Worm (Caenorhabditis elegans): ENCODE data around the gene B0034.4.
"Not testable (repeated sequence)": the region's sequence is repeated elsewhere in the genome, so short reads cannot be mapped to it uniquely, and the experiment has no call there.

Gene B0034.4

DNA sequence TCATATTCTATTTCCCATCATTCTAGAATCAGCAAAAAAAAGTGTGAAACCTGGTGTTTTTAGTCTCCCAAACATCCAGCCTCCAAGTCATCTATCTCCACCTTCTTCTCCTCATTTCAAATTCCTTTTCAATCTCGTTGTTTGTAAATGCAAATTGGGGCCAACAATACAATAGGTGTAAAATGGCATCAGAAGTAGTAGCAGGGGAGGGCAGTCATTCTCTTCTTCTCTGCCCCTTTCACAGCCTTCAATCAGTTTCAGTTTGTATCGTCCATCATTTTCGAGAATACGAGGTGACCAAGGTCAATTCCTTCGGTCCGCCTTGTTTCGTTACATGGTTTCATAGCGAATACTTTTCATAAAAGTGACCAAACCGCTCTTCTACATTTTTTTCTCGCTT lies at the start of gene B0034.4:
Gene B0034.4, minus strand, starts transcription at position 229 of the 400 bp plus-strand sequence.
- TF ChIP-seq lin-14 (GFP tag; optimal IDR thresholded peaks at IDR 0.05) = peak; percentile 14
- TF ChIP-seq nhr-76 (tag; optimal IDR thresholded peaks at IDR 0.05) = no peak

DNA sequence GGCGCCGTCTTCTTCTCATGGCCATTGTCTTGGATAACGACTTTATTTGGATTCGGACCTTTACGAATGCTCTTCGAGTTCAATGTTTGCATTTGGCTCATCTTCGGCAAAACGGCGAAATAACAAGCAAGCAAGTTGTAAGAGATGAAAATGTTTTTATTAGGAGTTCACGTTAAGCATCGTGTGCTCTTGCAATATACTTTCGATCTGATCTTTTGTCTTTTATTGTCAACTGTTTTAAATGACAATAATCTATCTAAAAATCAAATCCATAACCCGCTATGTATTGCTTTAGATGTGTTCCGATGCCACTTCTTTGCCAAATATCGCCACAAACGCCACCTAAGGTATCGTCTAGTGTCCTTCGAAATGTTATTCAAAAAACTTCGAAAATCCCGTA lies 47.1 kb upstream of the B0034.4 start, which contains the start of gene ZK84.5:
Gene ZK84.5, minus strand, starts transcription at position 101 of the 400 bp plus-strand sequence.
- no peak for TF ChIP-seq ceh-8 (GFP tag; optimal IDR thresholded peaks at IDR 0.05)
- TF ChIP-seq skn-1 (tag; optimal IDR thresholded peaks at IDR 0.05) = no peak
- no peak for TF ChIP-seq nhr-28 (tag; optimal IDR thresholded peaks at IDR 0.05)
- no peak for TF ChIP-seq pqm-1 (tag; optimal IDR thresholded peaks at IDR 0.05)
- TF ChIP-seq sptf-1 (tag; optimal IDR thresholded peaks at IDR 0.05) = no peak
- no peak for TF ChIP-seq hlh-4 (tag; optimal IDR thresholded peaks at IDR 0.05)
- TF ChIP-seq dsc-1 (tag; optimal IDR thresholded peaks at IDR 0.05) = no peak

DNA sequence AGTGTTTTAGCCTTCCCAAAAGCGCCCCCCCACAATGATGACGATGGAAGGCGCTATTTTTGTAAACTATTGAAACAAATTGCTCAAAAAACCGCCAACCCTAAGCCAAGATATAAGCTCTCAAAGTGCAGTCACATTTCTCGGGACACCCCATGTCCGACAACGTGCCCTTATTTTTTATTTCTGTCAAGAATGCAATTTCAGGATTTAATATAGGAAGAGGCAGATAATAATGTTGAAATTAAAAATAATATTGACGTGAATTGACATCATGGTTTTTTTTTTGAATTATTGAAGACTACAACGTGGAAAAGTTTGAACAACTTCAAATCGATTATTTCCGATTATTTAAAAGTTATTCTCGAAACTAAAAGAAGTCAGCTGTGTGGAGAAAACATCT lies 44.7 kb upstream of the B0034.4 start, which contains the start of gene ZK84.2:
Gene ZK84.2, plus strand, starts transcription at position 301 of the 400 bp plus-strand sequence.
- not testable (repeated sequence) for TF ChIP-seq pag-3 (tag; optimal IDR thresholded peaks at IDR 0.05; ENCODE audit: borderline replicate concordance, insufficient read depth); snpc-4 (tag; optimal IDR thresholded peaks at IDR 0.05); lin-39 (tag; optimal IDR thresholded peaks at IDR 0.05)

DNA sequence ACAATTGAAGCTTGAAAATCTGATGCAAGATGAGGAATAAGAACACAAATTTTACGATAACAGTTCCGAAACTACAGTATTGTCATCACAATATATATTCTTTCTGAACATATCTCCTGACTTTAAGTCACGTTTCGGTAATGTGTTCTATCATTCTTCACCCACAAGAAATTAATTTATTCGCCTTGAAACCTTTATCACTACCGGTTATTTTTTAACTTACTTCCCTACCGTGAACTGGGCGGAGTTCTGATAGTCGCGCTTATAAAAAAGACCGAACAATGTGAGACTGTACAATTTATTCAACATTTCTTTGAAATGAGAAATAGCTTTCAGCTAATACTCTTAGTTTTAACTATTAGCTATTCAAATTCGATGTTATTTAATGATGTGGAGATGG lies 41.2 kb upstream of the B0034.4 start, which contains the start of gene ins-20:
Gene ins-20, plus strand, starts transcription at position 301 of the 400 bp plus-strand sequence.
- TF ChIP-seq hpl-2 (GFP tag; optimal IDR thresholded peaks at IDR 0.05) (no peak), nhr-90 (tag; optimal IDR thresholded peaks at IDR 0.05; ENCODE audit: poor library complexity) (no peak), ama-1 (optimal IDR thresholded peaks at IDR 0.05) (no peak)

DNA sequence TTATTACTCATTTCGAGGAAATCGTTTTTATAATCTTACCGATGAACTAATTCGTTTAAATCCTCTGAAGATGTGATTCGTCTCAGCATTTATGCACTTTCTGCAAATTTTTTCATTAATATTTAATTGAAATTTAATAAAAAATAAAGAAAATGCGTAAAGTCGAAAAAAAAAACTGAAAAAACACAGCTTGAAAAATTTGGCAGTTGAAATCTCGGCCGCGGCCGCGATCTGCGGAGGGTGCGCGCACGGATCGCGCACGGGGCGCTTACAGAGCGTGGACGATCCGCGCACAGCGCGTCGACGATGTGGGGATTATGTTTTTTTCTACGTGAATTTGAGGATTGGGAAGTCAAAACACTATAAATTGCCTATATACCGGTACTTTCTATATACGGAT lies 39.6 kb upstream of the B0034.4 start, which contains the start of gene ZK84.4:
Gene ZK84.4, minus strand, starts transcription at position 101 of the 400 bp plus-strand sequence.
- not testable (repeated sequence) for TF ChIP-seq isw-1 (GFP tag; IDR thresholded peaks at IDR 0.05); nhr-12 (tag; optimal IDR thresholded peaks at IDR 0.05); nhr-19 (GFP tag; conservative IDR thresholded peaks at IDR 0.05)

DNA sequence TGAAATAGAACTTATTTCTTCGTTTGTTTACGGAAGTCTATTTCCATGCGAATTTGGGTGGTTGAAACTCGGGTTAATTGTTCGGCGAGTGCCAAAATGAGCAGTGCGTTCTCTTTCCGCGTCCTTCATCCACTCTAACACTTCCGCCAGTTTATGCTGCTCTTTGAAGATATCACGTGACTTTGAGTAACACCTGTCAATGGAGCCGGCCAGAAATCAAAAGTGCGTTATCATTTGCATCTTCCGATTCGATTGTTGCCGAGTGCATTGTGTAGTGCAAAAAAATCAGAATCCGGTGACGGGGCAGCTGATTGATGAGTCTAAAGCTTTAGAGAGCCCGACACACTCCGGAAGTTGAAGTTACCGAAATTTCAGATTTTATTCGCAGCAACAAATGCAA lies 31.7 kb upstream of the B0034.4 start:
- TF ChIP-seq hlh-17 (GFP tag; optimal IDR thresholded peaks at IDR 0.05; ENCODE audit: borderline replicate concordance) (no peak), nhr-71 (tag; optimal IDR thresholded peaks at IDR 0.05) (peak; percentile 50)

DNA sequence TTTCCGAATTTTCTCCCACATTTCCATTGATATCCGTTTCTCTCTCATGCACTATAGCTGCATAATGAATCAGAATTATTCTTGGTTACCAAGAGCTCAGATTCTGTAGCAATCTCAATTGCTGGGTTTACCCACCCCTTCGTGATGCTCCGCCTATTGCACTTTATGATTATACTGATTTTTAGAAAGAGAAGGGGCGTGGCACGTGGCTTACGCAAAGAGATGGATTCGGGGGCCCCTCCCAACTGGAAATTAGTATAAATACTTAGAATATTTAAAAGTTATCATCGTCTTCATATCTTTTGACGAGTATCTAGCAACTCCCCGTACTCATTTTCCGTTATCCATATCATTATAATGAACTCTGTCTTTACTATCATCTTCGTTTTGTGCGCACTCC lies 30.8 kb upstream of the B0034.4 start, which contains the start of gene ins-6:
Gene ins-6, plus strand, starts transcription at position 301 of the 400 bp plus-strand sequence.
- TF ChIP-seq F16B12.6 (tag; optimal IDR thresholded peaks at IDR 0.05) (no peak), rnt-1 (tag; optimal IDR thresholded peaks at IDR 0.05) (no peak), dpl-1 (GFP tag; optimal IDR thresholded peaks at IDR 0.05) (no peak), blmp-1 (tag; optimal IDR thresholded peaks at IDR 0.05) (no peak), aha-1 (tag; optimal IDR thresholded peaks at IDR 0.05) (no peak), nhr-237 (tag; optimal IDR thresholded peaks at IDR 0.05) (no peak), unc-130 (tag; optimal IDR thresholded peaks at IDR 0.05) (no peak), nhr-20 (tag; optimal IDR thresholded peaks at IDR 0.05) (no peak), nhr-76 (tag; optimal IDR thresholded peaks at IDR 0.05) (no peak), ets-5 (GFP tag; IDR thresholded peaks at IDR 0.05) (no peak), ceh-8 (GFP tag; optimal IDR thresholded peaks at IDR 0.05) (no peak), ztf-11 (tag; optimal IDR thresholded peaks at IDR 0.05) (no peak), egl-13 (tag; optimal IDR thresholded peaks at IDR 0.05) (no peak), sox-4 (tag; optimal IDR thresholded peaks at IDR 0.05) (no peak), snu-23 (GFP tag; optimal IDR thresholded peaks at IDR 0.05) (no peak), unc-98 (GFP tag; IDR thresholded peaks at IDR 0.05) (no peak)

Measured in whole organism, L1 larva.